Worm (Caenorhabditis elegans): ENCODE data around the gene fipr-3.

Gene fipr-3

DNA sequence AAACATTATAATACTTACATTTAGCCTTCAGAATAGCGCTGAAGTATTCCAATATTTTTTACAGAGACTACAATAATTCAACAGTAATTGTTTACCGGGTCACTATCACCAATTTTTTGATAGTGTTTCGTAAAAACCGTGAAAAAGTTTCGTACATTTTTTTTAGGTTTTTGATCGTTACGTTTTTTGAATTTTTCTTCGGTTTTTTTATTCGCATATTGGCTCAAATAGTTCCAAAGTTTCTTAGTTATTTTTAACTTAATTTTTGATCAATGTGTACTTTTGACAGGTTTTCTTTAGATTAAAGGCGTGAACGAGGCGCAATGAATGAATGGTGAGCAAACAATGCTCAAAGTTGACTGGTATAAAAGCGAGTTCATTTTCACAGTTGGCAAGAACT, at the start of gene fipr-3:
TSS of gene fipr-3 (plus strand) at position 301 of the 400 bp plus-strand sequence.
- TF ChIP-seq nhr-21 (tag; optimal IDR thresholded peaks at IDR 0.05) (no peak), blmp-1 (tag; optimal IDR thresholded peaks at IDR 0.05; ENCODE audit: insufficient read depth) (no peak), sem-4 (tag; optimal IDR thresholded peaks at IDR 0.05) (no peak), ztf-1 (GFP tag; conservative IDR thresholded peaks at IDR 0.05) (no peak), zag-1 (tag; optimal IDR thresholded peaks at IDR 0.05) (no peak), sma-9 (GFP tag; optimal IDR thresholded peaks at IDR 0.05) (no peak), sma-9 (tag; optimal IDR thresholded peaks at IDR 0.05) (no peak)

DNA sequence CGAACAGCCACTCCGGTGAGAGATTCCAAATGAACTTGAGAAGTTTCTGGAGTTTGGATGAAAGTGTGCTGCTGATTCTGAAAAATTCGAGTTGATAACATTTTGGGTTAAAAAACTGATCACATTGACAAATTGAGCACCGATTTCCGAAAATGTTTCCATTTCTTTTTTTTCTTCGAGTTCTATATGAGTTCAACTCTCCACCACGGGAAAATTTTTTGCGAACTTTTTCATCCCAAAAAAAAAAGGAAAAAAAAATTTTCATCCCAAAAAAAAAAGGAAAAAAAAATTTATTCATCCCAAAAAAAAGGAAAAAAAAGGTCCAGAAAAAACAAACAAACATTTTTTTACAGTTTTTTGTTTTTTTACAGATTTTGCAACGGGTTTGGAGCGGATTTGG, 46.0 kb upstream of the fipr-3 start, which contains the start of gene Y60A9A.1:
TSS of gene Y60A9A.1 (minus strand) at position 101 of the 400 bp plus-strand sequence.
- no peak for TF ChIP-seq lin-13 (GFP tag; optimal IDR thresholded peaks at IDR 0.05)
- no peak for TF ChIP-seq mab-5 (tag; optimal IDR thresholded peaks at IDR 0.05)
- no peak for TF ChIP-seq ztf-1 (GFP tag; conservative IDR thresholded peaks at IDR 0.05)

DNA sequence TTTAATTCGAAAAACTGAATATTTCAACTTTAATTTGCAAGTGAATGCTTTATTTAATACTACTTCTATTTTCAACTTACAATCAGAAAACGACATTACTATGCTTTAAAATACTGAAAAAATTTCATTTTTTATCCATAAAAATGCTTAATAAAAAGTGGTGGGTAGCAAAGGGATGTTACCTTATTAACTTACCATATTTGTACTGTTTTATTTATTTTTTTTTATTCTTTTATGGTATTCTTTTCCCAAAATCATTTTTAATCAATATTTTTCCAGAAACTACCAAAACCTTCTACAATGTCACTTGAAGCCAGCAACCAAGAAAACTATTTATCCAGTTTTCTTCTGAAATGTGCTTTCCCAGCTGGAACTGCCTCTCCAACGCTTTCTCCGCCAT, 40.3 kb upstream of the fipr-3 start, which contains the start of gene Y60A9.3:
TSS of gene Y60A9.3 (plus strand) at position 301 of the 400 bp plus-strand sequence.
- TF ChIP-seq ztf-11 (tag; optimal IDR thresholded peaks at IDR 0.05), result no peak
- no peak for TF ChIP-seq dmd-4 (tag; optimal IDR thresholded peaks at IDR 0.05)
- no peak for TF ChIP-seq Y55F3AM.14 (GFP tag; optimal IDR thresholded peaks at IDR 0.05)
- no peak for TF ChIP-seq aly-2 (tag; optimal IDR thresholded peaks at IDR 0.05)
- TF ChIP-seq gmeb-1 (tag; optimal IDR thresholded peaks at IDR 0.05), result no peak
- no peak for TF ChIP-seq nhr-23 (tag; optimal IDR thresholded peaks at IDR 0.05)
- TF ChIP-seq F13H6.1 (tag; optimal IDR thresholded peaks at IDR 0.05), result no peak
- TF ChIP-seq lsy-2 (tag; optimal IDR thresholded peaks at IDR 0.05), result no peak
- TF ChIP-seq sma-3 (GFP tag; optimal IDR thresholded peaks at IDR 0.05), result no peak
- TF ChIP-seq sma-9 (GFP tag; optimal IDR thresholded peaks at IDR 0.05), result no peak
- TF ChIP-seq sma-9 (tag; optimal IDR thresholded peaks at IDR 0.05), result no peak
- TF ChIP-seq ama-1 (optimal IDR thresholded peaks at IDR 0.05), result no peak
- no peak for TF ChIP-seq ceh-82 (tag; optimal IDR thresholded peaks at IDR 0.05)
- no peak for TF ChIP-seq fos-1 (tag; optimal IDR thresholded peaks at IDR 0.05)
- no peak for TF ChIP-seq mdl-1 (tag; optimal IDR thresholded peaks at IDR 0.05)
- TF ChIP-seq C34F6.9 (tag; optimal IDR thresholded peaks at IDR 0.05), result no peak
- no peak for TF ChIP-seq R02D3.7 (tag; optimal IDR thresholded peaks at IDR 0.05)
- TF ChIP-seq ZK546.5 (tag; optimal IDR thresholded peaks at IDR 0.05), result no peak
- TF ChIP-seq zag-1 (tag; optimal IDR thresholded peaks at IDR 0.05), result no peak

ce11 chrX:14395267-14395666, 27.9 kb upstream of the fipr-3 start, which contains the start of gene Y60A9.1:
Gene Y60A9.1 (minus strand): TSS chrX:14395367.
- TF ChIP-seq nhr-21 (tag; optimal IDR thresholded peaks at IDR 0.05), result no peak
- no peak for TF ChIP-seq sem-4 (tag; optimal IDR thresholded peaks at IDR 0.05)
- TF ChIP-seq F13H6.1 (tag; optimal IDR thresholded peaks at IDR 0.05), result no peak
- TF ChIP-seq elt-3 (tag; optimal IDR thresholded peaks at IDR 0.05), result no peak
- TF ChIP-seq ztf-11 (tag; optimal IDR thresholded peaks at IDR 0.05), result no peak
- no peak for TF ChIP-seq lsy-2 (tag; optimal IDR thresholded peaks at IDR 0.05)
- no peak for TF ChIP-seq egl-27 (tag; optimal IDR thresholded peaks at IDR 0.05)
- TF ChIP-seq gmeb-1 (tag; optimal IDR thresholded peaks at IDR 0.05), result no peak
- TF ChIP-seq unc-62 (GFP tag; optimal IDR thresholded peaks at IDR 0.05), result no peak

DNA sequence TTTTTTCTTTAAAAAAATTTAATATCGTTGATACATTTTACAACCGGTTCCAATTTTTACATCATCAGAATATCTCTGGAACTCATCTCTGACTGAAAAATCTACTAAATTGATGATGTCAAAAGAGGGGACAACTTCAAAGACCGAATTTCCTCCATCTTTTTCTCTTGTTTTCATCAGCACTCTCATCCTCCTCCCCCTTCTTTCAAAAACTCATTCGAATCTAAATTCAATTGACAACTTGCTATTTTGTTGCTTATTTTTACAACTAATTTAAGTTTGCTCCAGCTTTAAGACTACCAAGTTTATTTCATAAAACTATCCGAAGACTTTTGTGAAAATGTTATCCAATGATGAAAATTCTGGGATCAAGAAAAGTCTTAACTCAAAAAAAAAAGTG, 24.2 kb upstream of the fipr-3 start:
- TF ChIP-seq gmeb-1 (tag; optimal IDR thresholded peaks at IDR 0.05) (no peak), sma-9 (GFP tag; optimal IDR thresholded peaks at IDR 0.05) (no peak), sma-9 (tag; optimal IDR thresholded peaks at IDR 0.05) (no peak), peb-1 (tag; optimal IDR thresholded peaks at IDR 0.05) (no peak), aly-2 (tag; optimal IDR thresholded peaks at IDR 0.05) (no peak), ama-1 (optimal IDR thresholded peaks at IDR 0.05) (no peak), dmd-4 (tag; optimal IDR thresholded peaks at IDR 0.05) (no peak), ztf-4 (tag; optimal IDR thresholded peaks at IDR 0.05) (no peak)

- TF ChIP-seq unc-55 (GFP tag; optimal IDR thresholded peaks at IDR 0.05) (peak; percentile 3), ztf-4 (tag; optimal IDR thresholded peaks at IDR 0.05) (no peak)
These were observed 22.0 kb upstream of the fipr-3 start for ce11 chrX:14401230-14401629.
